Worm (Caenorhabditis elegans): ENCODE measurements around the gene mig-2.

ce11 chrX:11501967-11502366 is 46.4 kb upstream of the mig-2 start, which contains the start of gene F29G6.1:
- TF ChIP-seq tbx-8 (GFP tag; optimal IDR thresholded peaks at IDR 0.05) (no peak), nhr-237 (tag; optimal IDR thresholded peaks at IDR 0.05) (no peak), ztf-11 (tag; optimal IDR thresholded peaks at IDR 0.05) (no peak), snpc-4 (tag; optimal IDR thresholded peaks at IDR 0.05) (no peak), M03D4.4 (tag; optimal IDR thresholded peaks at IDR 0.05) (no peak), pha-4 (tag; optimal IDR thresholded peaks at IDR 0.05) (no peak), nhr-76 (tag; optimal IDR thresholded peaks at IDR 0.05) (no peak), sem-2 (GFP tag; optimal IDR thresholded peaks at IDR 0.05) (no peak)
